Worm (Caenorhabditis elegans): ENCODE measurements around the gene R07E5.17.

DNA sequence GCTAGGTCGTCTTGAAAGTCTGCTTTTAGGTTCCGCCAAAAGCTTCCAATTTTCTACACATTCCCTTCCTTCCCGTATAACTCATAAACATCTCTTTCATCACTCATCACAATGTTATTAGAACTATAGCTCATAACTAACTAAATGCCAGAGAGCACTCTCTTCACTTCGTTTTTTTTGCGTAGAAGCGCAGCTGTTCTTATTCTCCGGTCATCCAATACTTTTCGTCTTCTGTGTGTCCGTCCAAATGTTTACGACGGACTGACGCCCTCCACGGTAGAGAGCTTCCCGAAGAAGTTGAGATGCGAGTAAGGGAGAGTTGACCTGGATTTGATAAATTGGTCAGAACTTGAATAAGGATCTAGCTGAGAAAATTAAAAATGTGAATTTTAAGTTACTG, 45.0 kb downstream of the R07E5.17 start:
- TF ChIP-seq ceh-30 (tag; optimal IDR thresholded peaks at IDR 0.05) (no peak), ama-1 (optimal IDR thresholded peaks at IDR 0.05) (no peak), unc-86 (tag; optimal IDR thresholded peaks at IDR 0.05) (no peak), elt-4 (tag; optimal IDR thresholded peaks at IDR 0.05) (no peak), dmd-4 (tag; optimal IDR thresholded peaks at IDR 0.05; ENCODE audit: borderline replicate concordance) (no peak), dve-1 (tag; optimal IDR thresholded peaks at IDR 0.05) (no peak), hlh-30 (tag; optimal IDR thresholded peaks at IDR 0.05; ENCODE audit: insufficient read depth) (no peak), pag-3 (tag; optimal IDR thresholded peaks at IDR 0.05; ENCODE audit: borderline replicate concordance) (no peak), Y22D7AL.16 (tag; optimal IDR thresholded peaks at IDR 0.05) (no peak), ceh-2 (tag; optimal IDR thresholded peaks at IDR 0.05) (no peak), mec-3 (tag; optimal IDR thresholded peaks at IDR 0.05; ENCODE audit: borderline replicate concordance) (no peak), npax-4 (tag; optimal IDR thresholded peaks at IDR 0.05) (no peak)

Data from whole organism, late embryonic.